Worm (Caenorhabditis elegans): Measurements from ENCODE around the gene dnj-25.

ce11 chrV:20757255-20757654 is 13.1 kb upstream of the dnj-25 start:
- no peak for TF ChIP-seq ztf-29 (GFP tag; IDR thresholded peaks at IDR 0.05)
- TF ChIP-seq T22C8.4 (GFP tag; IDR thresholded peaks at IDR 0.05) = no peak
- TF ChIP-seq flt-1 (GFP tag; IDR thresholded peaks at IDR 0.05) = no peak
- TF ChIP-seq ref-1 (GFP tag; conservative IDR thresholded peaks at IDR 0.05) = no peak
- TF ChIP-seq cog-1 (tag; optimal IDR thresholded peaks at IDR 0.05) = no peak
- TF ChIP-seq med-1 (GFP tag; optimal IDR thresholded peaks at IDR 0.05; ENCODE audit: insufficient read depth) = no peak
- no peak for TF ChIP-seq tab-1 (GFP tag; IDR thresholded peaks at IDR 0.05)
- no peak for TF ChIP-seq ztf-23 (GFP tag; IDR thresholded peaks at IDR 0.05)
- TF ChIP-seq klf-2 (GFP tag; conservative IDR thresholded peaks at IDR 0.05) = no peak

All from whole organism, midembryonic.